Worm (Caenorhabditis elegans): Measurements from ENCODE around the gene C39B10.7.

ce11 chrX:10503393-10503792 lies 26.7 kb downstream of the C39B10.7 start:
- no peak for TF ChIP-seq tra-4 (tag; optimal IDR thresholded peaks at IDR 0.05)
- no peak for TF ChIP-seq scrt-1 (GFP tag; IDR thresholded peaks at IDR 0.05)
- no peak for TF ChIP-seq hmg-4 (GFP tag; optimal IDR thresholded peaks at IDR 0.05)
- no peak for TF ChIP-seq ets-7 (tag; optimal IDR thresholded peaks at IDR 0.05)
- no peak for TF ChIP-seq tbx-11 (GFP tag; IDR thresholded peaks at IDR 0.05)
- no peak for TF ChIP-seq tbx-37 (GFP tag; conservative IDR thresholded peaks at IDR 0.05)
- no peak for TF ChIP-seq F13C5.2 (tag; optimal IDR thresholded peaks at IDR 0.05)
- no peak for TF ChIP-seq ama-1 (optimal IDR thresholded peaks at IDR 0.05)

Measured in whole organism, early embryonic.